Fruit fly (Drosophila melanogaster): Measurements from ENCODE around the gene ScpX.

ScpX gene

dm6 chr2L:18846843-18847242 lies 15.8 kb downstream of the ScpX start:
- TF ChIP-seq sv (GFP tag; optimal IDR thresholded peaks at IDR 0.05) = no peak
- TF ChIP-seq HLH106 (tag; optimal IDR thresholded peaks at IDR 0.05) = no peak
- no peak for TF ChIP-seq sage (GFP tag; optimal IDR thresholded peaks at IDR 0.05)
- TF ChIP-seq CrebA (GFP tag; optimal IDR thresholded peaks at IDR 0.05; ENCODE audit: borderline replicate concordance) = no peak
- no peak for TF ChIP-seq usp (GFP tag; optimal IDR thresholded peaks at IDR 0.05)
- no peak for TF ChIP-seq Sp1 (GFP tag; optimal IDR thresholded peaks at IDR 0.05)
- no peak for TF ChIP-seq rgr (GFP tag; optimal IDR thresholded peaks at IDR 0.05)
- no peak for TF ChIP-seq h (GFP tag; optimal IDR thresholded peaks at IDR 0.05)
- TF ChIP-seq Hnf4 (GFP tag; optimal IDR thresholded peaks at IDR 0.05) = no peak
- no peak for TF ChIP-seq dmrt93B (GFP tag; optimal IDR thresholded peaks at IDR 0.05)
- no peak for TF ChIP-seq CG32264 (GFP tag; optimal IDR thresholded peaks at IDR 0.05)
- no peak for TF ChIP-seq fru (GFP tag; optimal IDR thresholded peaks at IDR 0.05)
- TF ChIP-seq dl (GFP tag; optimal IDR thresholded peaks at IDR 0.05; ENCODE audit: insufficient read depth in 1 of 2, partially characterized antibody in 2 of 2) = no peak
- TF ChIP-seq jim (GFP tag; optimal IDR thresholded peaks at IDR 0.05) = no peak

dm6 chr2L:18852249-18852648 lies 21.2 kb downstream of the ScpX start:
- no peak for TF ChIP-seq woc (GFP tag; optimal IDR thresholded peaks at IDR 0.05)
- no peak for TF ChIP-seq Hnf4 (GFP tag; optimal IDR thresholded peaks at IDR 0.05)
- TF ChIP-seq sage (GFP tag; optimal IDR thresholded peaks at IDR 0.05) = no peak
- TF ChIP-seq CG32264 (GFP tag; optimal IDR thresholded peaks at IDR 0.05) = no peak
- TF ChIP-seq dmrt93B (GFP tag; optimal IDR thresholded peaks at IDR 0.05) = no peak
- TF ChIP-seq fru (GFP tag; optimal IDR thresholded peaks at IDR 0.05) = no peak
- TF ChIP-seq Rel (GFP tag; optimal IDR thresholded peaks at IDR 0.05) = no peak
- TF ChIP-seq Rel (tag; optimal IDR thresholded peaks at IDR 0.05) = no peak

- no peak for TF ChIP-seq jim (GFP tag; optimal IDR thresholded peaks at IDR 0.05)
- peak; percentile 98 for TF ChIP-seq br (GFP tag; optimal IDR thresholded peaks at IDR 0.05)
- TF ChIP-seq foxo (GFP tag; optimal IDR thresholded peaks at IDR 0.05) = peak; percentile 93 to 98
- TF ChIP-seq Dif (GFP tag; optimal IDR thresholded peaks at IDR 0.05; ENCODE audit: partially characterized antibody) = no peak
- no peak for TF ChIP-seq Abd-B (GFP tag; optimal IDR thresholded peaks at IDR 0.05)
- TF ChIP-seq usp (GFP tag; optimal IDR thresholded peaks at IDR 0.05) = no peak
- peak; percentile 90 for TF ChIP-seq dmrt93B (GFP tag; optimal IDR thresholded peaks at IDR 0.05)
- TF ChIP-seq dl (GFP tag; optimal IDR thresholded peaks at IDR 0.05; ENCODE audit: insufficient read depth in 1 of 2, partially characterized antibody in 2 of 2) = no peak
- TF ChIP-seq lola (GFP tag; optimal IDR thresholded peaks at IDR 0.05) = no peak
- TF ChIP-seq pan (optimal IDR thresholded peaks at IDR 0.05) = peak; percentile 55
- peak; percentile 86 for TF ChIP-seq Jra (GFP tag; optimal IDR thresholded peaks at IDR 0.05)
- peak; percentile 91 for TF ChIP-seq psq (GFP tag; optimal IDR thresholded peaks at IDR 0.05)
- peak; percentile 49 for TF ChIP-seq Dfd (GFP tag; optimal IDR thresholded peaks at IDR 0.05)
- no peak for TF ChIP-seq Vsx2 (GFP tag; optimal IDR thresholded peaks at IDR 0.05; ENCODE audit: partially characterized antibody)
- peak; percentile 90 for TF ChIP-seq CG32264 (GFP tag; optimal IDR thresholded peaks at IDR 0.05)
- no peak for TF ChIP-seq tai (GFP tag; optimal IDR thresholded peaks at IDR 0.05)
- TF ChIP-seq Hnf4 (GFP tag; optimal IDR thresholded peaks at IDR 0.05) = peak; percentile 96
- TF ChIP-seq dsf (GFP tag; optimal IDR thresholded peaks at IDR 0.05; ENCODE audit: borderline replicate concordance) = peak; percentile 89
- peak; percentile 91 for TF ChIP-seq sage (GFP tag; optimal IDR thresholded peaks at IDR 0.05)
- peak; percentile 95 for TF ChIP-seq CG9705 (GFP tag; optimal IDR thresholded peaks at IDR 0.05)
- TF ChIP-seq woc (GFP tag; optimal IDR thresholded peaks at IDR 0.05) = peak; percentile 98
- peak; percentile 83 for TF ChIP-seq GATAd (GFP tag; optimal IDR thresholded peaks at IDR 0.05)
- TF ChIP-seq fru (GFP tag; optimal IDR thresholded peaks at IDR 0.05) = peak; percentile 96
- peak; percentile 96 for TF ChIP-seq Sp1 (GFP tag; optimal IDR thresholded peaks at IDR 0.05)
- peak; percentile 77 for TF ChIP-seq Mio (GFP tag; optimal IDR thresholded peaks at IDR 0.05)
- TF ChIP-seq ey (GFP tag; optimal IDR thresholded peaks at IDR 0.05) = peak; percentile 97
- peak; percentile 98 for TF ChIP-seq HLH106 (tag; optimal IDR thresholded peaks at IDR 0.05)
- no peak for TF ChIP-seq Myc (optimal IDR thresholded peaks at IDR 0.05)
- peak; percentile 88 for TF ChIP-seq Hr83 (GFP tag; optimal IDR thresholded peaks at IDR 0.05; ENCODE audit: poor library complexity, severe bottlenecking)
- TF ChIP-seq CrebA (GFP tag; optimal IDR thresholded peaks at IDR 0.05; ENCODE audit: borderline replicate concordance) = peak; percentile 91
- TF ChIP-seq rgr (GFP tag; optimal IDR thresholded peaks at IDR 0.05) = peak; percentile 98
- peak; percentile 98 for TF ChIP-seq h (GFP tag; optimal IDR thresholded peaks at IDR 0.05)
- TF ChIP-seq OdsH (GFP tag; optimal IDR thresholded peaks at IDR 0.05) = peak; percentile 95
- peak; percentile 93 for TF ChIP-seq sv (GFP tag; optimal IDR thresholded peaks at IDR 0.05)
- no peak for TF ChIP-seq Hr78 (GFP tag; optimal IDR thresholded peaks at IDR 0.05)
- TF ChIP-seq brk (GFP tag; optimal IDR thresholded peaks at IDR 0.05) = no peak
- TF ChIP-seq N (GFP tag; optimal IDR thresholded peaks at IDR 0.05) = no peak
- TF ChIP-seq Rel (GFP tag; optimal IDR thresholded peaks at IDR 0.05) = peak; percentile 88
- TF ChIP-seq Rel (tag; optimal IDR thresholded peaks at IDR 0.05) = peak; percentile 90
Measured at dm6 chr2L:18857635-18858059, 26.6 kb downstream of the ScpX start.

Data from whole organism, wandering third instar larva.